Fruit fly (Drosophila melanogaster) whole organism, embryonic: ENCODE results near the gene simj.
A peak's percentile ranks its signal among the peaks of the same experiment; 100 is the strongest.

ENCODE experiments used
- Aef1 ChIP-seq: fragments of 200-800 bp; sonication (Bioruptor generic); IDR thresholded peaks from 3 replicates; pipeline ENCODE4 v1.3.6; 2022; ENCODE audit warnings: missing biosample characterization, missing genetic modification characterization
- Bdp1 ChIP-seq: fragments of 200-800 bp; sonication (Bioruptor generic); optimal IDR thresholded peaks from 3 replicates; lab custom pipeline; 2016; ENCODE audit warnings: missing biosample characterization, missing genetic modification characterization
- Bgb ChIP-seq: fragments of 200-800 bp; sonication (Bioruptor generic); IDR thresholded peaks from 2 replicates; pipeline ENCODE4 v1.3.6; 2022; ENCODE audit warnings: missing biosample characterization, missing genetic modification characterization; ENCODE audit not compliant: partially characterized antibody
- Blimp-1 ChIP-seq: fragments of 200-800 bp; sonication (Bioruptor generic); optimal IDR thresholded peaks from 3 replicates; lab custom pipeline; 2018; ENCODE audit warnings: missing biosample characterization, missing genetic modification characterization, mild to moderate bottlenecking, moderate library complexity, missing genetic modification reagents
- CG10147 ChIP-seq: fragments of 200-800 bp; sonication (Bioruptor generic); optimal IDR thresholded peaks from 2 replicates; lab custom pipeline; 2019; ENCODE audit warnings: missing biosample characterization, mild to moderate bottlenecking, missing genetic modification characterization, moderate library complexity
- CG10462 ChIP-seq: fragments of 200-800 bp; sonication (Bioruptor generic); optimal IDR thresholded peaks from 2 replicates; lab custom pipeline; 2016; ENCODE audit warnings: missing biosample characterization, missing genetic modification characterization
- CG11560 ChIP-seq: fragments of 200-800 bp; sonication (Bioruptor generic); IDR thresholded peaks from 3 replicates; pipeline ENCODE4 v1.3.6; 2022; ENCODE audit warnings: missing biosample characterization, missing genetic modification characterization
- CG12071 ChIP-seq: fragments of 200-800 bp; sonication (Bioruptor generic); optimal IDR thresholded peaks from 3 replicates; lab custom pipeline; 2018; ENCODE audit warnings: missing biosample characterization, mild to moderate bottlenecking, missing genetic modification characterization
- CG13123 ChIP-seq: fragments of 200-800 bp; sonication (Bioruptor generic); optimal IDR thresholded peaks from 2 replicates; lab custom pipeline; 2016; ENCODE audit warnings: missing biosample characterization, missing genetic modification characterization
- CG15601 ChIP-seq: fragments of 200-800 bp; sonication (Bioruptor generic); optimal IDR thresholded peaks from 3 replicates; lab custom pipeline; 2019; ENCODE audit warnings: missing biosample characterization, mild to moderate bottlenecking, missing genetic modification characterization, moderate library complexity
- CG17912 ChIP-seq: fragments of 200-800 bp; sonication (Bioruptor generic); optimal IDR thresholded peaks from 2 replicates; lab custom pipeline; 2018; ENCODE audit warnings: missing biosample characterization, mild to moderate bottlenecking, missing genetic modification characterization
- CG1792 ChIP-seq: fragments of 200-800 bp; sonication (Bioruptor generic); optimal IDR thresholded peaks from 2 replicates; lab custom pipeline; 2016; ENCODE audit warnings: missing biosample characterization, missing genetic modification characterization
- CG2199 ChIP-seq: fragments of 200-800 bp; sonication (Bioruptor generic); IDR thresholded peaks from 3 replicates; pipeline ENCODE4 v1.3.6; 2022; ENCODE audit warnings: missing biosample characterization, missing genetic modification characterization
- CG3065 ChIP-seq: fragments of 200-800 bp; sonication (Bioruptor generic); optimal IDR thresholded peaks from 2 replicates; lab custom pipeline; 2016; ENCODE audit warnings: missing biosample characterization, missing genetic modification characterization
- CG3163 ChIP-seq: fragments of 200-800 bp; sonication (Bioruptor generic); optimal IDR thresholded peaks from 3 replicates; lab custom pipeline; 2016; ENCODE audit warnings: missing biosample characterization, missing genetic modification characterization
- CG33213 ChIP-seq: fragments of 200-800 bp; sonication (Bioruptor generic); optimal IDR thresholded peaks from 3 replicates; lab custom pipeline; 2016; ENCODE audit warnings: missing biosample characterization, missing genetic modification characterization
- CG4360 ChIP-seq: fragments of 200-800 bp; sonication (Bioruptor generic); IDR thresholded peaks from 2 replicates; pipeline ENCODE4 v1.3.6; 2022; ENCODE audit warnings: missing biosample characterization, missing genetic modification characterization
- CG5180 ChIP-seq: fragments of 200-800 bp; sonication (Bioruptor generic); optimal IDR thresholded peaks from 3 replicates; lab custom pipeline; 2017; ENCODE audit warnings: missing biosample characterization, missing genetic modification characterization, mild to moderate bottlenecking, moderate library complexity, missing genetic modification reagents
- CG6254 ChIP-seq: fragments of 200-800 bp; sonication (Bioruptor generic); optimal IDR thresholded peaks from 3 replicates; lab custom pipeline; 2017; ENCODE audit warnings: mild to moderate bottlenecking, missing biosample characterization, missing genetic modification reagents, missing genetic modification characterization
- CG8290 ChIP-seq, 3 experiments: fragments of 200-800 bp; sonication (Bioruptor generic); optimal IDR thresholded peaks; 2 replicates each; lab custom pipeline; 2016 to 2019; ENCODE audit warnings: missing biosample characterization in 3 of 3, missing genetic modification characterization in 3 of 3, mild to moderate bottlenecking in 2 of 3, moderate library complexity in 1 of 3
- Dll ChIP-seq: fragments of 200-800 bp; sonication (Bioruptor generic); IDR thresholded peaks from 4 replicates; pipeline ENCODE4 v1.3.6; 2022; ENCODE audit warnings: missing biosample characterization, missing genetic modification characterization; ENCODE audit not compliant: partially characterized antibody
- Doc3 ChIP-seq: fragments of 200-800 bp; sonication (Bioruptor generic); IDR thresholded peaks from 3 replicates; pipeline ENCODE4 v1.3.6; 2022; ENCODE audit warnings: missing biosample characterization, missing genetic modification characterization; ENCODE audit not compliant: partially characterized antibody
- Fer1 ChIP-seq: fragments of 200-800 bp; sonication (Bioruptor generic); optimal IDR thresholded peaks from 2 replicates; lab custom pipeline; 2017; ENCODE audit warnings: missing biosample characterization, mild to moderate bottlenecking, missing genetic modification characterization
- HLHmδ ChIP-seq: fragments of 200-800 bp; sonication (Bioruptor generic); optimal IDR thresholded peaks from 2 replicates; lab custom pipeline; 2018; ENCODE audit warnings: missing biosample characterization, mild to moderate bottlenecking, missing genetic modification characterization, moderate library complexity
- Hr51 ChIP-seq, 2 experiments: fragments of 200-800 bp; sonication (Bioruptor generic); optimal IDR thresholded peaks; 2 replicates in 1 of 2; 3 replicates in 1 of 2; lab custom pipeline; 2016 to 2018; ENCODE audit warnings: missing biosample characterization in 2 of 2, missing genetic modification characterization in 2 of 2, mild to moderate bottlenecking in 1 of 2, moderate library complexity in 1 of 2
- MBD-R2 ChIP-seq: fragments of 200-800 bp; sonication (Bioruptor generic); IDR thresholded peaks from 2 replicates; pipeline ENCODE4 v1.3.6; 2022; ENCODE audit warnings: missing biosample characterization, missing genetic modification characterization
- NC2β ChIP-seq: fragments of 200-800 bp; sonication (Bioruptor generic); optimal IDR thresholded peaks from 2 replicates; lab custom pipeline; 2016; ENCODE audit warnings: missing biosample characterization, missing genetic modification characterization
- Oli ChIP-seq: fragments of 200-800 bp; sonication (Bioruptor generic); optimal IDR thresholded peaks from 2 replicates; lab custom pipeline; 2018; ENCODE audit warnings: missing biosample characterization, mild to moderate bottlenecking, missing genetic modification characterization, moderate library complexity
- Opbp ChIP-seq: fragments of 200-800 bp; sonication (Bioruptor generic); IDR thresholded peaks from 3 replicates; pipeline ENCODE4 v1.3.6; 2022; ENCODE audit warnings: missing biosample characterization, missing genetic modification characterization; ENCODE audit not compliant: partially characterized antibody
- YL-1 ChIP-seq: fragments of 200-800 bp; sonication (Bioruptor generic); optimal IDR thresholded peaks from 3 replicates; lab custom pipeline; 2017; ENCODE audit warnings: missing biosample characterization, mild to moderate bottlenecking, missing genetic modification characterization
- abd-A ChIP-seq: fragments of 200-800 bp; sonication (Bioruptor generic); optimal IDR thresholded peaks from 3 replicates; lab custom pipeline; 2019; ENCODE audit warnings: missing biosample characterization, mild to moderate bottlenecking, missing genetic modification characterization, moderate library complexity
- ase ChIP-seq: fragments of 200-800 bp; sonication (Bioruptor generic); IDR thresholded peaks from 3 replicates; pipeline ENCODE4 v1.3.6; 2022; ENCODE audit warnings: missing biosample characterization, missing genetic modification characterization
- cas ChIP-seq: fragments of 200-800 bp; sonication (Bioruptor generic); IDR thresholded peaks from 2 replicates; pipeline ENCODE4 v1.3.6; 2022; ENCODE audit warnings: missing biosample characterization, missing genetic modification characterization
- cwo ChIP-seq: fragments of 200-800 bp; sonication (Bioruptor generic); optimal IDR thresholded peaks from 3 replicates; lab custom pipeline; 2017; ENCODE audit warnings: missing biosample characterization, missing genetic modification characterization, mild to moderate bottlenecking, moderate library complexity, missing genetic modification reagents
- danr ChIP-seq: fragments of 200-800 bp; sonication (Bioruptor generic); IDR thresholded peaks from 2 replicates; pipeline ENCODE4 v1.3.6; 2022; ENCODE audit warnings: missing biosample characterization, missing genetic modification characterization
- dm ChIP-seq: fragments of 200-800 bp; sonication (Bioruptor generic); optimal IDR thresholded peaks from 3 replicates; lab custom pipeline; 2016; ENCODE audit warnings: missing biosample characterization, missing genetic modification characterization
- dmrt99B ChIP-seq: fragments of 200-800 bp; sonication (Bioruptor generic); optimal IDR thresholded peaks from 2 replicates; lab custom pipeline; 2018; ENCODE audit warnings: missing biosample characterization, mild to moderate bottlenecking, missing genetic modification characterization, moderate library complexity
- dysf ChIP-seq: fragments of 200-800 bp; sonication (Bioruptor generic); IDR thresholded peaks from 3 replicates; pipeline ENCODE4 v1.3.6; 2022; ENCODE audit warnings: missing biosample characterization, missing genetic modification characterization
- hth ChIP-seq: fragments of >200 bp; optimal IDR thresholded peaks from 2 replicates; lab custom pipeline; 2017; ENCODE audit warnings: inconsistent platforms
- ind ChIP-seq: fragments of 200-800 bp; sonication (Bioruptor generic); optimal IDR thresholded peaks from 3 replicates; lab custom pipeline; 2016; ENCODE audit warnings: missing biosample characterization, missing genetic modification characterization
- knrl ChIP-seq: fragments of 200-800 bp; sonication (Bioruptor generic); IDR thresholded peaks from 3 replicates; pipeline ENCODE4 v1.3.6; 2022; ENCODE audit warnings: missing biosample characterization, missing genetic modification characterization; ENCODE audit not compliant: partially characterized antibody
- maf-S ChIP-seq: fragments of 200-800 bp; sonication (Bioruptor generic); optimal IDR thresholded peaks from 2 replicates; lab custom pipeline; 2016; ENCODE audit warnings: missing biosample characterization, missing genetic modification characterization
- nerfin-1 ChIP-seq: fragments of 200-800 bp; sonication (Bioruptor generic); optimal IDR thresholded peaks from 3 replicates; lab custom pipeline; 2019; ENCODE audit warnings: missing biosample characterization, mild to moderate bottlenecking, missing genetic modification characterization, moderate library complexity
- p53 ChIP-seq: fragments of 200-800 bp; sonication (Bioruptor generic); optimal IDR thresholded peaks from 2 replicates; lab custom pipeline; 2016; ENCODE audit warnings: missing biosample characterization, missing genetic modification characterization
- run ChIP-seq: fragments of 200-800 bp; sonication (Bioruptor generic); optimal IDR thresholded peaks from 3 replicates; lab custom pipeline; 2018; ENCODE audit warnings: missing biosample characterization, mild to moderate bottlenecking, missing genetic modification characterization
- salm ChIP-seq: fragments of 200-800 bp; sonication (Bioruptor generic); optimal IDR thresholded peaks from 2 replicates; lab custom pipeline; 2018; ENCODE audit warnings: missing biosample characterization, mild to moderate bottlenecking, missing genetic modification characterization
- sens ChIP-seq: fragments of 200-800 bp; sonication (Bioruptor generic); peaks from one replicate; lab custom pipeline; 2016; ENCODE audit warnings: missing biosample characterization, missing genetic modification characterization
- seq ChIP-seq: fragments of 200-800 bp; sonication (Bioruptor generic); IDR thresholded peaks from 2 replicates; pipeline ENCODE4 v1.3.6; 2022; ENCODE audit warnings: missing biosample characterization, missing genetic modification characterization
- z ChIP-seq: fragments of 200-800 bp; sonication (Bioruptor generic); IDR thresholded peaks from 3 replicates; pipeline ENCODE4 v1.3.6; 2022; ENCODE audit warnings: missing biosample characterization, missing genetic modification characterization

The simj gene

dm6 chr3L:10682725-10683367 lies 18.3 kb downstream of the simj start (continued):
- TF ChIP-seq Dll (GFP tag; lab: Robert Waterston, UW): 0 out of 4 replicates have a peak, but pooled peaks have one; percentile 34
- peak; percentile 95 for TF ChIP-seq nerfin-1
- TF ChIP-seq CG17912: peak; percentile 54
- peak; percentile 99 for TF ChIP-seq cwo (GFP tag; lab: Kevin White, UChicago)
- TF ChIP-seq ind (GFP tag; lab: Kevin White, UChicago): peak; percentile 98
- peak; percentile 96 for TF ChIP-seq CG8290 (GFP tag; optimal IDR thresholded peaks at IDR 0.05; lab: Kevin White, UChicago)
- peak; percentile 80 to 92 for TF ChIP-seq CG8290 (tag; optimal IDR thresholded peaks at IDR 0.05; lab: Kevin White, UChicago)
- TF ChIP-seq run (tag; lab: Kevin White, UChicago): peak; percentile 97
- peak; percentile 82 for TF ChIP-seq maf-S (GFP tag; lab: Kevin White, UChicago)
- peak; percentile 99 for TF ChIP-seq Oli (tag; lab: Kevin White, UChicago)
- peak; percentile 90 for TF ChIP-seq cas (GFP tag; lab: Robert Waterston, UW)
- TF ChIP-seq CG12071: peak; percentile 91
- TF ChIP-seq CG6254 (GFP tag; lab: Kevin White, UChicago): peak; percentile 94
- TF ChIP-seq CG10462 (GFP tag; lab: Kevin White, UChicago): peak; percentile 96
- peak; percentile 83 for TF ChIP-seq HLHmδ
- peak; percentile 81 for TF ChIP-seq Bdp1
- peak; percentile 92 to 99 for TF ChIP-seq Hr51 (GFP tag; optimal IDR thresholded peaks at IDR 0.05; lab: Kevin White, UChicago)
- TF ChIP-seq dysf (GFP tag; lab: Robert Waterston, UW): peak; percentile 99
- peak; percentile 72 for TF ChIP-seq abd-A (tag; lab: Kevin White, UChicago)
- TF ChIP-seq sens: peak; percentile 98
- no peak for TF ChIP-seq Opbp
- no peak for TF ChIP-seq z (GFP tag; lab: Robert Waterston, UW)
- peak; percentile 95 for TF ChIP-seq YL-1 (GFP tag; lab: Kevin White, UChicago)
- peak; percentile 96 for TF ChIP-seq Blimp-1
- no peak; the same call in 2 of the 3 replicates for TF ChIP-seq knrl (GFP tag; lab: Robert Waterston, UW)
- TF ChIP-seq CG13123 (GFP tag; lab: Kevin White, UChicago): peak; percentile 88
- peak; percentile 52 for TF ChIP-seq CG3163
- TF ChIP-seq CG2199 (GFP tag; lab: Robert Waterston, UW): 0 out of 3 replicates have a peak, but pooled peaks have one; percentile 51
- TF ChIP-seq CG3065 (GFP tag; lab: Kevin White, UChicago): peak; percentile 90
- TF ChIP-seq dm (GFP tag; lab: Kevin White, UChicago): peak; percentile 69
- TF ChIP-seq danr (GFP tag; lab: Robert Waterston, UW): peak; percentile 97
- TF ChIP-seq Doc3 (GFP tag; lab: Robert Waterston, UW): 0 out of 3 replicates have a peak, but pooled peaks have one; percentile 10
- TF ChIP-seq MBD-R2 (GFP tag; lab: Robert Waterston, UW): peak; percentile 83
- TF ChIP-seq seq (GFP tag; lab: Robert Waterston, UW): peak; percentile 99
- TF ChIP-seq CG10147 (GFP tag; lab: Kevin White, UChicago): peak; percentile 97
- peak; percentile 96 for TF ChIP-seq Aef1 (GFP tag; lab: Robert Waterston, UW)
- TF ChIP-seq p53 (GFP tag; lab: Kevin White, UChicago): no peak
- no peak for TF ChIP-seq Bgb
- TF ChIP-seq CG33213 (GFP tag; lab: Kevin White, UChicago): peak; percentile 63
- peak; percentile 36 for TF ChIP-seq CG1792 (GFP tag; lab: Kevin White, UChicago)
- peak; percentile 61 for TF ChIP-seq NC2β (GFP tag; lab: Kevin White, UChicago)
- TF ChIP-seq ase: peak; percentile 94
- peak; percentile 97 for TF ChIP-seq CG15601
- peak; percentile 92 for TF ChIP-seq CG11560 (tag; lab: Robert Waterston, UW)
- peak; percentile 99 for TF ChIP-seq dmrt99B (tag; lab: Kevin White, UChicago)
- no peak for TF ChIP-seq hth (lab: Kevin White, UChicago)
- peak; percentile 68 for TF ChIP-seq CG4360 (GFP tag; lab: Robert Waterston, UW)
- peak; percentile 96 for TF ChIP-seq salm (tag; lab: Kevin White, UChicago)
- TF ChIP-seq CG5180 (GFP tag; lab: Kevin White, UChicago): peak; percentile 94
- TF ChIP-seq Fer1 (GFP tag; lab: Kevin White, UChicago): peak; percentile 99
